Worm (Caenorhabditis elegans) whole organism, early embryonic: Measurements from ENCODE around the gene flp-8.

Experiments used
- B0310.2 ChIP-seq: sonication (generic microtip); optimal IDR thresholded peaks from 2 replicates; lab custom pipeline; 2016; ENCODE audit warnings: mild to moderate bottlenecking, missing genetic modification characterization, missing compliant biosample characterization
- F13C5.2 ChIP-seq: sonication (generic microtip); optimal IDR thresholded peaks from 2 replicates; lab custom pipeline; 2017; ENCODE audit warnings: mild to moderate bottlenecking, missing genetic modification characterization, inconsistent platforms, missing compliant biosample characterization
- aly-1 ChIP-seq: sonication (generic microtip); optimal IDR thresholded peaks from 2 replicates; lab custom pipeline; 2016; ENCODE audit warnings: missing genetic modification characterization, missing compliant biosample characterization
- ama-1 ChIP-seq: fragments of 150-350 bp; optimal IDR thresholded peaks from 2 replicates; lab custom pipeline; 2014
- ceh-13 ChIP-seq: fragments of 200-800 bp; sonication (Bioruptor generic); optimal IDR thresholded peaks from 2 replicates; lab custom pipeline; 2018; ENCODE audit warnings: mild to moderate bottlenecking, missing genetic modification characterization, missing compliant biosample characterization
- ceh-36 ChIP-seq: sonication (generic microtip); optimal IDR thresholded peaks from 2 replicates; lab custom pipeline; 2016; ENCODE audit warnings: missing genetic modification characterization, inconsistent platforms, missing compliant biosample characterization
- ets-7 ChIP-seq: sonication (generic microtip); optimal IDR thresholded peaks from 2 replicates; lab custom pipeline; 2016; ENCODE audit warnings: missing genotype, missing genetic modification characterization, missing compliant biosample characterization
- flt-1 ChIP-seq: fragments of 200-800 bp; sonication (Bioruptor generic); IDR thresholded peaks from 2 replicates; pipeline ENCODE4 v1.3.6; 2022; ENCODE audit warnings: missing genetic modification characterization, missing compliant biosample characterization
- hmbx-1 ChIP-seq: sonication (generic microtip); optimal IDR thresholded peaks from 2 replicates; lab custom pipeline; 2016; ENCODE audit warnings: mild to moderate bottlenecking, missing genetic modification characterization, missing compliant biosample characterization
- hmg-4 ChIP-seq: fragments of 200-800 bp; sonication (Bioruptor generic); optimal IDR thresholded peaks from 2 replicates; lab custom pipeline; 2018; ENCODE audit warnings: mild to moderate bottlenecking, missing genetic modification characterization, missing compliant biosample characterization
- scrt-1 ChIP-seq: fragments of 200-800 bp; sonication (Bioruptor generic); IDR thresholded peaks from 2 replicates; pipeline ENCODE4 v1.3.6; 2022; ENCODE audit warnings: missing genetic modification characterization, missing compliant biosample characterization
- sea-1 ChIP-seq: fragments of 200-800 bp; sonication (Bioruptor generic); conservative IDR thresholded peaks from 2 replicates; pipeline ENCODE4 v1.3.6; 2022; ENCODE audit warnings: missing genetic modification characterization, missing compliant biosample characterization
- tbx-11 ChIP-seq: fragments of 200-800 bp; sonication (Bioruptor generic); IDR thresholded peaks from 2 replicates; pipeline ENCODE4 v1.3.6; 2022; ENCODE audit warnings: missing genetic modification characterization, missing compliant biosample characterization
- tbx-37 ChIP-seq: fragments of 200-800 bp; sonication (Bioruptor generic); conservative IDR thresholded peaks from 2 replicates; pipeline ENCODE4 v1.3.6; 2022; ENCODE audit warnings: missing genetic modification reagents, missing genetic modification characterization, missing compliant biosample characterization

- no peak for TF ChIP-seq ama-1 (lab: Kevin White, UChicago)
- TF ChIP-seq scrt-1 (GFP tag; lab: Robert Waterston, UW): no peak
- no peak for TF ChIP-seq flt-1 (GFP tag; lab: Robert Waterston, UW)
- TF ChIP-seq hmbx-1 (tag; lab: Kevin White, UChicago): no peak
- no peak for TF ChIP-seq ets-7 (tag; lab: Kevin White, UChicago)
- no peak for TF ChIP-seq tbx-37 (GFP tag; lab: Robert Waterston, UW)
- no peak for TF ChIP-seq F13C5.2 (tag; lab: Kevin White, UChicago)
- TF ChIP-seq hmg-4 (GFP tag; lab: Kevin White, UChicago): no peak
- no peak for TF ChIP-seq B0310.2 (tag; lab: Kevin White, UChicago)
- TF ChIP-seq ceh-13 (GFP tag; lab: Kevin White, UChicago): no peak
- no peak for TF ChIP-seq aly-1 (tag; lab: Kevin White, UChicago)
- no peak for TF ChIP-seq tbx-11 (GFP tag; lab: Robert Waterston, UW)
- no peak for TF ChIP-seq ceh-36 (tag; lab: Kevin White, UChicago)
- no peak for TF ChIP-seq sea-1 (GFP tag; lab: Robert Waterston, UW)
Measured at ce11 chrX:14842846-14843369, 38.3 kb upstream of the flp-8 start.
